Worm (Caenorhabditis elegans): ENCODE data around the gene apc-17.

Gene apc-17

DNA sequence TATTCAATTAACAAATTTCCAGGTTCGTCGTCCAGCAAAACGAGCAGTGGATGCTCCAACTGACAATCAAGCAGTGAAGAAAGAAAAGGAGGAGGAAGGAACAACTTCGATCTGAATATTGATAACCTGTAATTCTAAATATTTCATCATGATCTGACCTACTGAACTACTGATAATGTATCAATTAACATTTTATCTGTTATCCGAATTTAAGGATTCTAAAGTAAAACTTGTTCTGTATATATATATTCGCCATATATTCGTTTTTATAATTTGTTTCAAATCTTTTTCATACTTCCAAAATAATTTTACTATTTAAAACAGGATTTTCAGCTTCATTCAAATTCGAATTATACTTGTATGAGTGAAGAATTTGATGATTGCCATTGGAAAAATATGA is at the start of gene apc-17:
apc-17 (plus strand) TSS at position 301 of the 400 bp plus-strand sequence.
- TF ChIP-seq unc-62 (GFP tag; optimal IDR thresholded peaks at IDR 0.05) = no peak

DNA sequence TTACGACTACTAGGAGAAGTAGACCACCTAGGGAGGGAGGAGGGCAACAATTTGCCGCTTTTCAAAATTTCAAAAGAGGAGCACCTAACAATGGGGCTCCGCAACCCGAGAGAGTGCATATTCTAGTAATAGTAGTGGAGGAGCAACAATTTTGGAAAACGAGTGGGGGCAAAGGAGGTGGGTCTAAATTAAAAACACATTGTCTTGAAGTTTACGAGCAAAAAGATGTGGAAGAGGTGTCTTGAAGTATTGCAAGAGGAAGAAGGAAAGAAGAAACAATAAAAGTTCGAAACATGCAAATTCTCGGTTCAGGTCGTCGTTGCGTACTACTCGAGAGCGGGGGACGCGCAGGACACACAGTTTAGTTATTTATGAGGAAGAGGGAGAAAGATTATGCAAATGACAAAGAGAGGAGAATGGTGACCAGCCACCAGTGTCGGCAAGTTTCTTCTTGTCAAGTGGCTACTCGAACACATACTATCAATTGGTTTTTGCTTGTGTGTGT is 43.7 kb upstream of the apc-17 start:
- no peak for TF ChIP-seq unc-62 (GFP tag; optimal IDR thresholded peaks at IDR 0.05)

DNA sequence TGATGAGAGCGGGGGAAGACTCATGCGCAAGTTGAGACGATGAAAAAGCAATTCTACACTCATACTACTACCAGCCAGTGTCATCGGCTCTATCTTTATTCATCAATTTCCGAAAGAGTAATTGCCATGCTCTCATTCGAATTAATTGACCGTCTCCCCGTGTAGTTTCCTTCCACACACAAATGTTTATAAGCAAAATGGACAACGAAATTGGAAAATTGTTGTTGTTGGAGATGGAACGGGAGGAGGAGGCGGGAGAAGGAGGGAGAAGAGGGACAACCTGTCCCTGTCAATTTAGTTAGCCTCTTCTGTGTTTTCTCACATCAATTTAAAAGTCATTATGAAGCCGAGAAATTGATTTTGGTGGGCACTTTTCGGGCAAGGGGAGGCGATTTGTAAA is 35.4 kb upstream of the apc-17 start:
- no peak for TF ChIP-seq unc-62 (GFP tag; optimal IDR thresholded peaks at IDR 0.05)

DNA sequence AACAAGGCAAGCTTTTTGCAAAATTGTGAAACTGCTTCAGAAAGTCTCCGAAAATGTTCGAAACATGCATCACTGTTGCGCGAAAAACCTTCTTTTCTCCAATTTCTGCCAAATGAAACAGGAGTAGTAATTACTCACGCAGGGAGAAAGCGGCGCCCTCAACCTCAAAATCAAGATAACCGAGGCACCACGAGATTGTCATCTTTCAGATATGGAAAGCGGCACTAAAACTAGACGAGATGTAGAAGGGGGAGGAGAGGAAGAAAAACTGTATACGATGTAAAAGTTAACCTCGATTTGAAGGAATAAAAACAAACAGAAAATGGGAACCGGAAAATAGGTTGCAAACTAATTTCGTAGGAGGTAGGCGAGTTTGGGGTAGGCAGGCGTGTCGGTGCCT is 31.4 kb upstream of the apc-17 start:
- no peak for TF ChIP-seq unc-62 (GFP tag; optimal IDR thresholded peaks at IDR 0.05)

ce11 chrII:11086770-11087169 is 21.2 kb upstream of the apc-17 start:
- no peak for TF ChIP-seq unc-62 (GFP tag; optimal IDR thresholded peaks at IDR 0.05)

DNA sequence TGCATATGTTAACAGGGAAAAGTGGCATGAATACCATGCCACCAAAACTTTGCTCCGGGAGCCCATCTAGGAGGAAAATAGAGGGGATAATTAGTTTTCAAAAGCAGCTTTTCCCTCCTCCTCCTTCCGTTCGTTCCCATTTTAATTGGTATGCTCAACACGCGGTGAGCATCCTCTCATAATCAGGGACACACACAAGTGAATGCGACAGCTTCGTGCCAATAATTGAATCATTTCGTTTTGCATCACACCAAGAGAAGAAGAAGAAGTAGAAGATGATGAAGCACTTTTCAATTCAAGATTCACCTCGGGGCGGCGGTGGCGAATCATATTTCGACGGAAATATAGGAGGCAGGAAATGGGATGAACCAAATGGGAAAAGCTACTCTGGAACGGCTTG is 19.8 kb upstream of the apc-17 start:
- TF ChIP-seq unc-62 (GFP tag; optimal IDR thresholded peaks at IDR 0.05) = no peak

- no peak for TF ChIP-seq unc-62 (GFP tag; optimal IDR thresholded peaks at IDR 0.05)
Observed at ce11 chrII:11089356-11089755, 18.6 kb upstream of the apc-17 start, which contains the start of gene unc-53. unc-53 (minus strand) TSS chrII:11089456.

- no peak for TF ChIP-seq unc-62 (GFP tag; optimal IDR thresholded peaks at IDR 0.05)
Observed at ce11 chrII:11091577-11091976, 16.4 kb upstream of the apc-17 start.

- TF ChIP-seq unc-62 (GFP tag; optimal IDR thresholded peaks at IDR 0.05) = no peak
Observed at ce11 chrII:11092413-11092812, 15.5 kb upstream of the apc-17 start, which contains the start of gene rpl-42. rpl-42 (plus strand) TSS chrII:11092713.

DNA sequence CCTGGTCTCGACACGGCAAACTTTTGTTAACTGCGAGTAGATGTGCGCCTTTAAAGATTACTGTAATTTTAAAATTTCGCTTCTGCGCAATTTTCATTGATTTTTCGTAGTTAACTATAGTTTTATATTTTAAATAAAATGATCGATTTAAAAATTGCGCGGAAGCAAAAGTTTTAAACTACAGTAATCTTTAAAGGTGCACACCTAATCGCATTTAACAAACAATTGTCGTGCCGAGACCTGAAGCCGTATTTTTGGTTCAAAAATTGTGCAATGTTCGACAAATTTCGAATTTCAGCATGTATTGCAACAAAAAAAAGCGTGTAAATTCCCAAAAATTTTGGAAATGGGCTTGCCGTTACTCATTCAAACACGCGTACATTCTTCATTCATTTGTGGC is 13.5 kb upstream of the apc-17 start:
- TF ChIP-seq unc-62 (GFP tag; optimal IDR thresholded peaks at IDR 0.05) = no peak

DNA sequence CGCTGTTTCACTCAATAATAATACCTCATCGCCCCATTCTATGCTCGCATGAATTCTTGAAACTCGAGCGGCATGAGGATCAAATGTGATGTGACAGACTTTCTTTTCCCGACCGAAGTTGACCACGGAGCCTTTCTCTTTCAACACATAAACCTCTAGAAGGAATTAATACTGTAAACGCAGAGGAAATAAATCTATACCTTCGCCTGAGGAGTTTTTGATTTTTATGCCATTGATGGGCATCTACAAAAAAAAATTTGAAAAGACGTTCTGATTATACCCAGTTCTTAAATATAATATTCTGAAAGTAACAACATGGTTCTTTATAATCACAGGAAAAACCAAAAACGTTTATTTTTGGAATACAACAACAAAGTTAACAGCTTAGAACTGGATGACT is 11.7 kb upstream of the apc-17 start, which contains the start of gene nbs-1:
nbs-1 (minus strand) TSS at position 246 of the 400 bp plus-strand sequence.
- TF ChIP-seq unc-62 (GFP tag; optimal IDR thresholded peaks at IDR 0.05) = no peak

- no peak for TF ChIP-seq unc-62 (GFP tag; optimal IDR thresholded peaks at IDR 0.05)
Observed at ce11 chrII:11097154-11097887, 10.6 kb upstream of the apc-17 start, which contains the start of the genes rpl-36.A and nuo-1. rpl-36.A (minus strand) TSS chrII:11097204. nuo-1 (plus strand) TSS chrII:11097837.

- TF ChIP-seq unc-62 (GFP tag; optimal IDR thresholded peaks at IDR 0.05) = no peak
Observed at ce11 chrII:11099841-11100240, 8.1 kb upstream of the apc-17 start, which contains the start of gene C09H10.4. C09H10.4 (plus strand) TSS chrII:11100141.

- TF ChIP-seq unc-62 (GFP tag; optimal IDR thresholded peaks at IDR 0.05) = no peak
Observed at ce11 chrII:11101171-11101570, 6.8 kb upstream of the apc-17 start.

DNA sequence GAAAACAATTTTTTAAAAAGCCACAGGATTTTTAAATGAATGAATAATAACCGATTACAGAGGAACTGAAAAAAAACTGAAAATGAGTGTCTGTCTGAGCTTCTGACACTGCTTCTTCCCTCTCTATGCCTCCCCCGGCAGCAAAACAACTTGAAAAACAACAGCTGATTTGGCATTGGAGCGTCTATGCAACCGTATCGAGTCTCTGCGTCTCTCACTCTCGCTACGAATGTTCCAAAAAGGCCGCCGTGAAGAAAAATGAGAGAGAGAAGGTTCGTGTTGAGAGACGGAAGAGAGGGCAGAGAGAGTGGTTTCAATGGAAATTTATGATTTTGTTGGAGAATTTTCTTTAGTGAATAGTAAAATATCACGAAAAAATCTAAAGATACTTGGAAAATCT is 4.9 kb upstream of the apc-17 start:
- no peak for TF ChIP-seq unc-62 (GFP tag; optimal IDR thresholded peaks at IDR 0.05)

- TF ChIP-seq unc-62 (GFP tag; optimal IDR thresholded peaks at IDR 0.05) = no peak
Observed at ce11 chrII:11103657-11104056, 4.3 kb upstream of the apc-17 start, which contains the start of gene C09H10.5. C09H10.5 (minus strand) TSS chrII:11103757.

DNA sequence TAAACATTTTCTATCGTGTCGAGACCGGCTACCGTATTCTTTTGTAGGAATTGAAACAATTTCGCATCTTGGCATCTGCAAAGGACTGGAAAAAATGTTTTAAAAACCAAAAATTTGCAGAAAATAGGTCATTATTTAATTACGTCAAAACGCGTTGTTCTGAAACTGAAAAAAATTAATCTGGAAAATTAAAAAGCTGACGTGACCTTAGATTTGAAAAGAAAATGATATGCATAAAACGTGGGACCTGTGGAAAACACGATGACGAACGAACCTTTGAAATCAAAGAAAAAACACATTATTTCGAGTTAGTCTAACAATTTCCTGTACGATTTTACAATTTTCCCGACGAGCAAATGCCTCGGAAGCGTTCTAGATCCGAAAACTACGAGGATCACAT is 3.8 kb upstream of the apc-17 start, which contains the start of gene C09H10.9:
C09H10.9 (plus strand) TSS at position 301 of the 400 bp plus-strand sequence.
- no peak for TF ChIP-seq unc-62 (GFP tag; optimal IDR thresholded peaks at IDR 0.05)
